Worm (Caenorhabditis elegans): Measurements from ENCODE around the gene F43C1.5.

- TF ChIP-seq sox-2 (GFP tag; IDR thresholded peaks at IDR 0.05) (no peak), dve-1 (tag; optimal IDR thresholded peaks at IDR 0.05) (no peak)
These were observed 49.3 kb downstream of the F43C1.5 start for ce11 chrIII:4278203-4278602.
